Worm (Caenorhabditis elegans) whole organism, L1 larva: ENCODE measurements around the gene str-43.

Experiments used
- C16A3.4 ChIP-seq: fragments of 150-350 bp; optimal IDR thresholded peaks from 2 replicates; lab custom pipeline; 2014; ENCODE audit warnings: missing biosample characterization, missing genetic modification characterization
- Y116A8C.19 ChIP-seq: sonication (generic microtip); optimal IDR thresholded peaks from 2 replicates; lab custom pipeline; 2016; ENCODE audit warnings: missing compliant biosample characterization, missing genetic modification characterization, borderline replicate concordance
- blmp-1 ChIP-seq: fragments of 150-350 bp; optimal IDR thresholded peaks from 2 replicates; lab custom pipeline; 2014; ENCODE audit warnings: missing biosample characterization, missing genetic modification characterization
- ceh-8 ChIP-seq: fragments of 200-800 bp; sonication (Bioruptor generic); optimal IDR thresholded peaks from 2 replicates; lab custom pipeline; 2018; ENCODE audit warnings: mild to moderate bottlenecking, missing genetic modification characterization, moderate library complexity, missing compliant biosample characterization
- ceh-88 ChIP-seq: fragments of 200-800 bp; sonication (Bioruptor generic); IDR thresholded peaks from 2 replicates; pipeline ENCODE4 v1.3.6; 2022; ENCODE audit warnings: missing genetic modification characterization, missing compliant biosample characterization
- dpl-1 ChIP-seq, 3 experiments: fragments of 150-350 bp in 2 of 3; sonication (generic microtip) in 1 of 3; optimal IDR thresholded peaks; 2 replicates each; lab custom pipeline; 2014 to 2017; ENCODE audit warnings: missing biosample characterization in 3 of 3, missing genetic modification characterization in 3 of 3, missing genetic modification reagents in 3 of 3
- dsc-1 ChIP-seq: sonication (generic microtip); optimal IDR thresholded peaks from 2 replicates; lab custom pipeline; 2016; ENCODE audit warnings: mild to moderate bottlenecking, missing genetic modification characterization, missing compliant biosample characterization
- egl-13 ChIP-seq: sonication (generic microtip); optimal IDR thresholded peaks from 2 replicates; lab custom pipeline; 2016; ENCODE audit warnings: missing genotype, missing genetic modification reagents, missing genetic modification characterization, missing compliant biosample characterization
- elt-2 ChIP-seq: sonication (generic microtip); optimal IDR thresholded peaks from 2 replicates; lab custom pipeline; 2016; ENCODE audit warnings: missing genetic modification characterization, mild to moderate bottlenecking, inconsistent platforms, missing compliant biosample characterization, missing genetic modification reagents
- ets-5 ChIP-seq: fragments of 200-800 bp; sonication (Bioruptor generic); IDR thresholded peaks from 2 replicates; pipeline ENCODE4 v1.3.6; 2022; ENCODE audit warnings: missing genetic modification characterization, missing compliant biosample characterization
- fkh-10 ChIP-seq: sonication (generic microtip); optimal IDR thresholded peaks from 2 replicates; lab custom pipeline; 2017; ENCODE audit warnings: missing biosample characterization, missing genetic modification reagents, missing genetic modification characterization
- hlh-4 ChIP-seq: sonication (generic microtip); optimal IDR thresholded peaks from 2 replicates; lab custom pipeline; 2016; ENCODE audit warnings: mild to moderate bottlenecking, missing genetic modification characterization, missing compliant biosample characterization
- lin-15B ChIP-seq: fragments of 150-350 bp; sonication (generic microtip); optimal IDR thresholded peaks from 3 replicates; lab custom pipeline; 2014; ENCODE audit warnings: missing biosample characterization, missing genetic modification characterization
- lin-35 ChIP-seq, 2 experiments: fragments of 150-350 bp; optimal IDR thresholded peaks; 2 replicates each; lab custom pipeline; 2014; ENCODE audit warnings: missing biosample characterization in 2 of 2, missing genetic modification characterization in 2 of 2, missing genetic modification reagents in 2 of 2
- lin-39 ChIP-seq: fragments of 150-350 bp; optimal IDR thresholded peaks from 2 replicates; lab custom pipeline; 2014; ENCODE audit warnings: missing biosample characterization, missing genetic modification reagents, missing genetic modification characterization
- mab-9 ChIP-seq: fragments of 200-800 bp; sonication (Bioruptor generic); IDR thresholded peaks from 2 replicates; pipeline ENCODE4 v1.3.6; 2022; ENCODE audit warnings: missing genetic modification reagents, missing genetic modification characterization, missing compliant biosample characterization
- nhr-12 ChIP-seq: sonication (generic microtip); optimal IDR thresholded peaks from 2 replicates; lab custom pipeline; 2017; ENCODE audit warnings: missing biosample characterization, missing genetic modification characterization
- nhr-20 ChIP-seq: sonication (generic microtip); optimal IDR thresholded peaks from 2 replicates; lab custom pipeline; 2016; ENCODE audit warnings: mild to moderate bottlenecking, missing genetic modification characterization, missing compliant biosample characterization
- nhr-237 ChIP-seq: fragments of 150-350 bp; optimal IDR thresholded peaks from 2 replicates; lab custom pipeline; 2014; ENCODE audit warnings: missing biosample characterization, missing genetic modification characterization
- nhr-77 ChIP-seq: fragments of 150-350 bp; optimal IDR thresholded peaks from 2 replicates; lab custom pipeline; 2014; ENCODE audit warnings: missing biosample characterization, missing genetic modification characterization
- nhr-84 ChIP-seq: sonication (generic microtip); optimal IDR thresholded peaks from 2 replicates; lab custom pipeline; 2017; ENCODE audit warnings: missing biosample characterization, missing genetic modification characterization
- pag-3 ChIP-seq: sonication (generic microtip); optimal IDR thresholded peaks from 2 replicates; lab custom pipeline; 2017; ENCODE audit warnings: missing genetic modification characterization, mild to moderate bottlenecking, missing compliant biosample characterization, antibody characterized with exemption, borderline replicate concordance; ENCODE audit not compliant: insufficient read depth
- skn-1 ChIP-seq: fragments of 150-350 bp; optimal IDR thresholded peaks from 2 replicates; lab custom pipeline; 2014; ENCODE audit warnings: missing biosample characterization, missing genetic modification characterization
- snpc-4 ChIP-seq: fragments of 150-350 bp; optimal IDR thresholded peaks from 2 replicates; lab custom pipeline; 2014; ENCODE audit warnings: missing biosample characterization, missing genetic modification characterization
- sptf-1 ChIP-seq: fragments of 150-350 bp; optimal IDR thresholded peaks from 2 replicates; lab custom pipeline; 2014; ENCODE audit warnings: missing biosample characterization, missing genetic modification characterization
- tbx-2 ChIP-seq: sonication (generic microtip); optimal IDR thresholded peaks from 2 replicates; lab custom pipeline; 2016; ENCODE audit warnings: missing genetic modification characterization, missing compliant biosample characterization
- tlp-1 ChIP-seq: fragments of 150-350 bp; optimal IDR thresholded peaks from 2 replicates; lab custom pipeline; 2014; ENCODE audit warnings: missing biosample characterization, missing genetic modification characterization
- unc-130 ChIP-seq: fragments of 150-350 bp; optimal IDR thresholded peaks from 2 replicates; lab custom pipeline; 2017; ENCODE audit warnings: missing biosample characterization, missing genetic modification characterization, inconsistent platforms
- unc-86 ChIP-seq: sonication (generic microtip); optimal IDR thresholded peaks from 2 replicates; lab custom pipeline; 2016; ENCODE audit warnings: missing genetic modification characterization, missing compliant biosample characterization
- unc-98 ChIP-seq: fragments of 200-800 bp; sonication (Bioruptor generic); IDR thresholded peaks from 2 replicates; pipeline ENCODE4 v1.3.6; 2022; ENCODE audit warnings: missing genetic modification characterization, missing compliant biosample characterization
- ztf-4 ChIP-seq: fragments of 150-350 bp; optimal IDR thresholded peaks from 2 replicates; lab custom pipeline; 2014; ENCODE audit warnings: missing biosample characterization, missing genetic modification characterization

Gene str-43

DNA sequence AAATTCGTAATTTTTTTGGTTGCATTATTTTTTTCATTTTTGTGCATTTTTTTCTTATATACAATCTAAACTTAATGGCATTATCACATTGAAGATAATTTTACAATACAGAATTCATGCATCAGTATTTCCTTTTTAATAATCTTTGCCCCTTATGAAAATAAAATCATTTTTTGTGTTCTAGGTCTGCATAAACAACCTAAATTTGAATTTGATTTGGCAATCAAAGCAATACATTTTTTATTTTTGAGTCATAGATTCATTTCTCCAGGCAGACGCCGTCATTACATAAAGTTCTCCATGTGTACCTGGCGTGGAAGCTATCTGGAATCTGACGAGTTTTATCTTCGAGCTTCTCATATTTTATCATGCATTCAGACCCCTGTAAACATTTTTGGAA lies 30.1 kb downstream of the str-43 start, which contains the start of gene srh-140:
TSS of gene srh-140 (plus strand) at position 301 of the 400 bp plus-strand sequence.
- TF ChIP-seq ceh-88 (GFP tag; lab: Robert Waterston, UW) (no peak), blmp-1 (tag; lab: Kevin White, UChicago) (no peak), ztf-4 (tag; lab: Kevin White, UChicago) (no peak), C16A3.4 (tag; lab: Kevin White, UChicago) (no peak), tlp-1 (tag; lab: Kevin White, UChicago) (no peak), nhr-77 (no peak), egl-13 (no peak), fkh-10 (no peak), snpc-4 (tag; lab: Kevin White, UChicago) (no peak), lin-15B (tag; lab: Kevin White, UChicago) (no peak), dsc-1 (tag; lab: Kevin White, UChicago) (no peak), skn-1 (tag; lab: Kevin White, UChicago) (no peak), tbx-2 (tag; lab: Kevin White, UChicago) (no peak)

DNA sequence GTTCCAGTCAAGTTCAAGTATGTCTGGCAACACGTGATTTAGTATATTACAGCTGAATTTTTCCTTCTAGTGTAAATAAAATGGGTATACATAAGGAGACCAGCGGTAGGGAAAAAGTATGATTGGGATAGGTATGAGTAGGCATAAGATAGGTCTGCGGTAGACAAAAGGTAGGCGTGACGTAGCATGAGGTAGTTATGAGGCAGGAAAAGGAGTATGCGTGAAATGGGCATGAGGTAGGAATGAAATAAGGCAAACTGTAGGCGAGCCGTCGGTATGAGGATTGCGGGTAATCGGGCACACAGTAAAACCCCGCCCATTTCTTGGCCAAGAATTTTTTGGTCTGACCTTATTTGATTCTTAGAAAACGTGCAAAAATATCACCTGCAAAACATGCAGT lies 30.5 kb downstream of the str-43 start:
- TF ChIP-seq lin-39 (tag; lab: Kevin White, UChicago): no peak
- TF ChIP-seq unc-98 (GFP tag; lab: Robert Waterston, UW): no peak
- peak; percentile 95 for TF ChIP-seq hlh-4 (tag; lab: Kevin White, UChicago)
- no peak for TF ChIP-seq blmp-1 (tag; lab: Kevin White, UChicago)
- TF ChIP-seq unc-86 (tag; lab: Kevin White, UChicago): no peak

ce11 chrV:15719570-15719969 lies 32.4 kb downstream of the str-43 start, which contains the start of gene Y6E2A.7:
TSS of gene Y6E2A.7 (plus strand) at chrV:15719870.
- TF ChIP-seq lin-35 (GFP tag; optimal IDR thresholded peaks at IDR 0.05; lab: Kevin White, UChicago) (no peak), mab-9 (no peak), dpl-1 (GFP tag; optimal IDR thresholded peaks at IDR 0.05; lab: Kevin White, UChicago) (no peak), ceh-8 (GFP tag; lab: Kevin White, UChicago) (no peak), nhr-84 (no peak), unc-130 (tag; lab: Kevin White, UChicago) (no peak), ets-5 (GFP tag; lab: Robert Waterston, UW) (no peak), pag-3 (no peak)

DNA sequence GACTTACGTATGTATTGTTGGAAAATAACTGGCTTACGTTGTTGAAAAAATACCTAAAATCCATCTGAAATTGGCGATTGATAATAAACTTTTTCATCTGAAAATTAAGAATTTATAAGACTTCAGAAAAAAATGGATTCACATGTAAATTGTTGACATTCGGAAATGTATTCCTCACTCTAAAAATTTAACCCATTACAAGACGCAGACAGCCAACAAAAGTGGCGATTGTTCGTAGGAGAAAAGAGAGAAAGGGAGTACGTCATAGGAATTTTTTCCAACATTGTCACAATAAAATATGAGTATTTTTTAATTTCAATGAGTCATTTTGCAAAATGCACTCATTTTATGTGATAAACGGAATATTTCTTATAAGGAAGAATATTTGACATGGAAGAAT lies 33.4 kb downstream of the str-43 start, which contains the start of gene Y6E2A.5:
TSS of gene Y6E2A.5 (minus strand) at position 101 of the 400 bp plus-strand sequence.
- no peak for TF ChIP-seq nhr-12
- no peak for TF ChIP-seq dpl-1 (GFP tag; optimal IDR thresholded peaks at IDR 0.05; lab: Kevin White, UChicago)

ce11 chrV:15716679-15717078 lies 35.3 kb downstream of the str-43 start, which contains the start of gene Y6E2A.4:
TSS of gene Y6E2A.4 (minus strand) at chrV:15716779.
- TF ChIP-seq nhr-237 (tag; lab: Kevin White, UChicago) (no peak), nhr-20 (tag; lab: Kevin White, UChicago) (no peak)

DNA sequence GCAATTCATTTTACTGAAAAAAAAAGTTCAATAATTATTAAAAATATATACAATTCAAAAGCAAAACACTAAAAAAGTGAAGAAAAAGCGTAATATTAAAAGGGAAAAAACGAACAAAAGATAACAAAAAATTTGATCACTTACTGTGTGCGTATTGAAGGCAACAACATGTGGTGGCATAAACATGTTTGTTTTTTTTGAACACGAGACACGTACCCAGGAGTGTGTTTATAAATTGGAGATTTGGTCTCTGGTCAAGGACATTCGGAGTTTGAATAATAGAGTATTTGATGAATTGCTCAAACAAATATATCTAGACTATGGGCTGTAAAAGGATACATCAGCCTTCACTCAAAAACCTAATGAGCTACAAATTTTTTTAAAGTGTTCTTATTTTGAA lies 36.3 kb downstream of the str-43 start:
- TF ChIP-seq sptf-1 (tag; lab: Kevin White, UChicago): no peak

DNA sequence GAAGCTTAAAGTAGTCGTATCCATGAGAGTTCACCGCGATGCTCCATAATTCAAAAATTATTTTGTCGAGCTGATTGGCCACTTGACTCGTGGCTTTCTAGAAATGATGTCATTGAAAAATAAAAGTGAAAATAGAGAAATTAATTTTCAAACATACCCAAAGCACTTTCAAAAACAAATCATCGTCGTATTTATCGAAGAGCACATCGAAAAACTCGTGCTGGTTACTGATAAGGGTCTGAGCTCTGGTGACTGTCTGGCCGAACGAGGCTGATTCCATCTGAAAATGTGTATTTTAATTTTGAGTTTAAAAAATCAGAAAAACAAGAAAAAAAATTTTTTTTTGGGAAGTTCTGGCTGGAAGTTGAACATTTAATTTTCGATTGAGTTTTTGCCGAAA lies 39.6 kb downstream of the str-43 start:
- TF ChIP-seq elt-2 (tag; lab: Kevin White, UChicago) (peak; percentile 50), Y116A8C.19 (tag; lab: Kevin White, UChicago) (no peak)
